Fruit fly (Drosophila melanogaster): ENCODE data around the gene CG5321.

Gene CG5321

dm6 chrX:14689108-14689507 lies 9.7 kb downstream of the CG5321 start:
- TF ChIP-seq CG3163 (GFP tag; optimal IDR thresholded peaks at IDR 0.05) (peak; percentile 10), CG9727 (GFP tag; optimal IDR thresholded peaks at IDR 0.05) (peak; percentile 19), ap (GFP tag; IDR thresholded peaks at IDR 0.05) (peak; percentile 70), NC2α (GFP tag; optimal IDR thresholded peaks at IDR 0.05) (no peak), CG3281 (GFP tag; optimal IDR thresholded peaks at IDR 0.05) (peak; percentile 30), Ptx1 (GFP tag; IDR thresholded peaks at IDR 0.05) (peak; percentile 83), run (tag; optimal IDR thresholded peaks at IDR 0.05) (peak; percentile 21), CG11560 (tag; IDR thresholded peaks at IDR 0.05) (no peak), CG2199 (GFP tag; IDR thresholded peaks at IDR 0.05) (0 out of 3 replicates have a peak, but pooled peaks have one; percentile 56), Xbp1 (GFP tag; optimal IDR thresholded peaks at IDR 0.05) (peak; percentile 78), E2f2 (GFP tag; IDR thresholded peaks at IDR 0.05) (peak; percentile 46; the same call in 1 of the 2 replicates), rib (GFP tag; IDR thresholded peaks at IDR 0.05) (no peak), CG2678 (tag; optimal IDR thresholded peaks at IDR 0.05) (peak; percentile 81), tap (tag; optimal IDR thresholded peaks at IDR 0.05) (peak; percentile 80), BEAF-32 (GFP tag; optimal IDR thresholded peaks at IDR 0.05) (no peak), fd3F (GFP tag; optimal IDR thresholded peaks at IDR 0.05) (peak; percentile 57), crc (GFP tag; optimal IDR thresholded peaks at IDR 0.05) (peak; percentile 17), CG32532 (GFP tag; IDR thresholded peaks at IDR 0.05) (peak; percentile 59; the same call in 1 of the 2 replicates), pho (GFP tag; optimal IDR thresholded peaks at IDR 0.05) (no peak), crol (GFP tag; IDR thresholded peaks at IDR 0.05) (no peak), trh (GFP tag; optimal IDR thresholded peaks at IDR 0.05) (no peak), twi (tag; optimal IDR thresholded peaks at IDR 0.05) (no peak), da (GFP tag; optimal IDR thresholded peaks at IDR 0.05) (no peak), Rx (GFP tag; IDR thresholded peaks at IDR 0.05) (peak; percentile 65), gcm2 (GFP tag; optimal IDR thresholded peaks at IDR 0.05) (no peak), jigr1 (GFP tag; IDR thresholded peaks at IDR 0.05) (no peak), gfzf (GFP tag; optimal IDR thresholded peaks at IDR 0.05) (no peak), CG11456 (GFP tag; IDR thresholded peaks at IDR 0.05) (peak; percentile 53; the same call in 1 of the 3 replicates), dati (GFP tag; IDR thresholded peaks at IDR 0.05) (no peak), CG2120 (GFP tag; optimal IDR thresholded peaks at IDR 0.05) (peak; percentile 15), Hmx (GFP tag; optimal IDR thresholded peaks at IDR 0.05) (no peak), Hsf (GFP tag; optimal IDR thresholded peaks at IDR 0.05) (peak; percentile 63), Dref (GFP tag; IDR thresholded peaks at IDR 0.05) (no peak), Hmr (GFP tag; optimal IDR thresholded peaks at IDR 0.05) (peak; percentile 44), CG12769 (tag; optimal IDR thresholded peaks at IDR 0.05) (peak; percentile 81), Hr78 (GFP tag; optimal IDR thresholded peaks at IDR 0.05) (peak in 1 of 2 experiments; percentile 14), toy (GFP tag; IDR thresholded peaks at IDR 0.05) (no peak), org-1 (GFP tag; optimal IDR thresholded peaks at IDR 0.05) (peak; percentile 63), CG12071 (GFP tag; optimal IDR thresholded peaks at IDR 0.05) (peak; percentile 77), CG31224 (GFP tag; IDR thresholded peaks at IDR 0.05) (no peak), CG3847 (GFP tag; IDR thresholded peaks at IDR 0.05) (0 out of 2 replicates have a peak, but pooled peaks have one; percentile 56), salm (tag; optimal IDR thresholded peaks at IDR 0.05) (peak; percentile 58), CG10543 (GFP tag; optimal IDR thresholded peaks at IDR 0.05) (no peak), dmrt11E (tag; optimal IDR thresholded peaks at IDR 0.05) (peak; percentile 26), Dll (GFP tag; IDR thresholded peaks at IDR 0.05; ENCODE audit: partially characterized antibody) (no peak), CG9215 (GFP tag; IDR thresholded peaks at IDR 0.05) (peak; percentile 26; the same call in 1 of the 2 replicates), bowl (GFP tag; IDR thresholded peaks at IDR 0.05) (peak; percentile 68; the same call in 1 of the 2 replicates), sens-2 (GFP tag; IDR thresholded peaks at IDR 0.05) (no peak), luna (GFP tag; optimal IDR thresholded peaks at IDR 0.05) (no peak), pnt (GFP tag; optimal IDR thresholded peaks at IDR 0.05) (peak; percentile 72), vvl (GFP tag; IDR thresholded peaks at IDR 0.05) (peak; percentile 87), Gug (GFP tag; IDR thresholded peaks at IDR 0.05) (peak; percentile 55; the same call in 1 of the 4 replicates)

Measured in whole organism, embryonic.